In genomic region chrIV:13080185-13080584, ce11 we compare ENCODE assay signal across 4 worm cellular contexts.
A peak's percentile ranks its signal among the peaks of the same experiment; 100 is the strongest.
TF ChIP-seq lines count a peak whose summit lies in the region.

No protein-coding gene starts in this region.

TF ChIP-seq in whole organism, L1 larva, 84 proteins besides CTCF, POLR2A, EP300 and RAD21 (continues in another document):
- TF ChIP-seq efl-1 (optimal IDR thresholded peaks at IDR 0.05; lab: Kevin White, UChicago) (no peak), efl-1 (GFP tag; optimal IDR thresholded peaks at IDR 0.05 in 1 of 2; lab: Kevin White, UChicago) (peak in 1 of 2 experiments; percentile 40), nhr-90 (tag; optimal IDR thresholded peaks at IDR 0.05; lab: Kevin White, UChicago; ENCODE audit: poor library complexity) (peak; percentile 41), skn-1 (tag; optimal IDR thresholded peaks at IDR 0.05; lab: Kevin White, UChicago) (peak; percentile 28), nhr-85 (tag; lab: Kevin White, UChicago) (peak; percentile 95), pag-3 (tag; optimal IDR thresholded peaks at IDR 0.05; lab: Kevin White, UChicago; ENCODE audit: borderline replicate concordance, insufficient read depth) (no peak), fos-1 (tag; optimal IDR thresholded peaks at IDR 0.05; lab: Kevin White, UChicago) (no peak), grh-1 (GFP tag; IDR thresholded peaks at IDR 0.05; lab: Robert Waterston, UW) (0 out of 2 replicates have a peak, but pooled peaks have one; percentile 7), nhr-20 (tag; optimal IDR thresholded peaks at IDR 0.05; lab: Kevin White, UChicago) (peak; percentile 47), lin-35 (GFP tag; optimal IDR thresholded peaks at IDR 0.05; lab: Kevin White, UChicago) (peak in 1 of 2 experiments; percentile 44), jun-1 (tag; optimal IDR thresholded peaks at IDR 0.05; lab: Kevin White, UChicago) (no peak), lin-14 (GFP tag; optimal IDR thresholded peaks at IDR 0.05; lab: Kevin White, UChicago) (peak; percentile 71), mef-2 (tag; optimal IDR thresholded peaks at IDR 0.05; lab: Kevin White, UChicago) (no peak), ztf-11 (tag; optimal IDR thresholded peaks at IDR 0.05; lab: Kevin White, UChicago) (no peak), elt-3 (tag; optimal IDR thresholded peaks at IDR 0.05; lab: Kevin White, UChicago) (peak in 2 of 6 experiments; percentile 79 to 84), nhr-19 (GFP tag; conservative IDR thresholded peaks at IDR 0.05; lab: Robert Waterston, UW) (peak; percentile 40; the same call in 1 of the 2 replicates), tbx-2 (tag; optimal IDR thresholded peaks at IDR 0.05; lab: Kevin White, UChicago) (peak; percentile 6), ceh-90 (tag; optimal IDR thresholded peaks at IDR 0.05; lab: Kevin White, UChicago) (no peak), alr-1 (tag; optimal IDR thresholded peaks at IDR 0.05; lab: Kevin White, UChicago; ENCODE audit: borderline replicate concordance) (no peak), snu-23 (GFP tag; optimal IDR thresholded peaks at IDR 0.05; lab: Kevin White, UChicago) (peak; percentile 48), blmp-1 (tag; optimal IDR thresholded peaks at IDR 0.05; lab: Kevin White, UChicago) (peak; percentile 39), unc-30 (tag; optimal IDR thresholded peaks at IDR 0.05; lab: Kevin White, UChicago) (no peak)

TF ChIP-seq in whole organism, L2 larva, 48 proteins besides CTCF, POLR2A, EP300 and RAD21:
- no peak for TF ChIP-seq elt-1 (tag; optimal IDR thresholded peaks at IDR 0.05; lab: Kevin White, UChicago)
- no peak for TF ChIP-seq ZK546.5 (tag; optimal IDR thresholded peaks at IDR 0.05; lab: Kevin White, UChicago)
- no peak for TF ChIP-seq lsy-2 (tag; optimal IDR thresholded peaks at IDR 0.05; lab: Kevin White, UChicago)
- no peak for TF ChIP-seq ztf-4 (tag; optimal IDR thresholded peaks at IDR 0.05; lab: Kevin White, UChicago)
- no peak for TF ChIP-seq mbf-1 (tag; optimal IDR thresholded peaks at IDR 0.05; lab: Kevin White, UChicago)
- no peak for TF ChIP-seq unc-55 (GFP tag; optimal IDR thresholded peaks at IDR 0.05; lab: Kevin White, UChicago)
- TF ChIP-seq nhr-11 (tag; optimal IDR thresholded peaks at IDR 0.05; lab: Kevin White, UChicago), result peak; percentile 35
- TF ChIP-seq nhr-21 (tag; optimal IDR thresholded peaks at IDR 0.05; lab: Kevin White, UChicago), result peak; percentile 55
- TF ChIP-seq aly-2 (tag; optimal IDR thresholded peaks at IDR 0.05; lab: Kevin White, UChicago), result no peak
- TF ChIP-seq nhr-10 (tag; optimal IDR thresholded peaks at IDR 0.05; lab: Kevin White, UChicago), result no peak
- peak; percentile 98 for TF ChIP-seq nhr-129 (tag; optimal IDR thresholded peaks at IDR 0.05; lab: Kevin White, UChicago)
- no peak for TF ChIP-seq zag-1 (tag; optimal IDR thresholded peaks at IDR 0.05; lab: Kevin White, UChicago)
- TF ChIP-seq sma-3 (GFP tag; optimal IDR thresholded peaks at IDR 0.05; lab: Kevin White, UChicago), result peak; percentile 36
- peak; percentile 66 for TF ChIP-seq nhr-25 (tag; optimal IDR thresholded peaks at IDR 0.05; lab: Kevin White, UChicago)
- no peak for TF ChIP-seq lin-11 (tag; optimal IDR thresholded peaks at IDR 0.05; lab: Kevin White, UChicago)
TF ChIP-seq in whole organism, L2 larva: peak in this region for 5.

TF ChIP-seq in whole organism, L3 larva, 47 proteins besides CTCF, POLR2A, EP300 and RAD21:
- TF ChIP-seq elt-1 (tag; optimal IDR thresholded peaks at IDR 0.05; lab: Kevin White, UChicago), result no peak
- peak; percentile 63 for TF ChIP-seq nhr-23 (tag; optimal IDR thresholded peaks at IDR 0.05; lab: Kevin White, UChicago)
- TF ChIP-seq nhr-43 (tag; optimal IDR thresholded peaks at IDR 0.05; lab: Kevin White, UChicago; ENCODE audit: poor library complexity, severe bottlenecking), result peak; percentile 57
- peak; percentile 24 for TF ChIP-seq ama-1 (optimal IDR thresholded peaks at IDR 0.05; lab: Kevin White, UChicago)
- no peak for TF ChIP-seq fos-1 (tag; optimal IDR thresholded peaks at IDR 0.05; lab: Kevin White, UChicago)
- TF ChIP-seq ceh-82 (tag; optimal IDR thresholded peaks at IDR 0.05; lab: Kevin White, UChicago), result no peak
- no peak for TF ChIP-seq unc-39 (tag; optimal IDR thresholded peaks at IDR 0.05; lab: Kevin White, UChicago)
- peak; percentile 18 for TF ChIP-seq nfya-1 (tag; optimal IDR thresholded peaks at IDR 0.05; lab: Kevin White, UChicago; ENCODE audit: insufficient read depth)
- peak; percentile 34 for TF ChIP-seq nhr-11 (tag; optimal IDR thresholded peaks at IDR 0.05; lab: Kevin White, UChicago)
- TF ChIP-seq fkh-2 (tag; optimal IDR thresholded peaks at IDR 0.05; lab: Kevin White, UChicago), result no peak
- no peak for TF ChIP-seq zag-1 (tag; optimal IDR thresholded peaks at IDR 0.05; lab: Kevin White, UChicago)
- TF ChIP-seq elt-3 (tag; optimal IDR thresholded peaks at IDR 0.05; lab: Kevin White, UChicago), result peak in 1 of 3 experiments; percentile 12
- TF ChIP-seq nhr-25 (tag; optimal IDR thresholded peaks at IDR 0.05; lab: Kevin White, UChicago), result peak; percentile 30
- no peak for TF ChIP-seq hmg-11 (tag; optimal IDR thresholded peaks at IDR 0.05; lab: Kevin White, UChicago)
TF ChIP-seq in whole organism, L3 larva: peak in this region for 7.

TF ChIP-seq in whole organism, L4 larva, 104 proteins besides CTCF, POLR2A, EP300 and RAD21:
- TF ChIP-seq saeg-2 (GFP tag; IDR thresholded peaks at IDR 0.05; lab: Robert Waterston, UW) (no peak), spr-3 (GFP tag; optimal IDR thresholded peaks at IDR 0.05; lab: Kevin White, UChicago) (no peak), daf-12 (tag; optimal IDR thresholded peaks at IDR 0.05; lab: Kevin White, UChicago) (no peak), lsy-2 (tag; optimal IDR thresholded peaks at IDR 0.05; lab: Kevin White, UChicago) (no peak), zip-2 (tag; optimal IDR thresholded peaks at IDR 0.05; lab: Kevin White, UChicago) (no peak), nhr-28 (tag; optimal IDR thresholded peaks at IDR 0.05; lab: Kevin White, UChicago) (peak; percentile 92), zfp-2 (tag; optimal IDR thresholded peaks at IDR 0.05; lab: Kevin White, UChicago) (no peak), hlh-11 (tag; optimal IDR thresholded peaks at IDR 0.05; lab: Kevin White, UChicago) (peak; percentile 20), nhr-11 (tag; optimal IDR thresholded peaks at IDR 0.05; lab: Kevin White, UChicago) (peak; percentile 89), lin-38 (GFP tag; IDR thresholded peaks at IDR 0.05; lab: Robert Waterston, UW) (no peak), tag-97 (GFP tag; IDR thresholded peaks at IDR 0.05; lab: Robert Waterston, UW) (no peak), nhr-77 (tag; optimal IDR thresholded peaks at IDR 0.05; lab: Kevin White, UChicago) (no peak), snpc-4 (tag; optimal IDR thresholded peaks at IDR 0.05; lab: Kevin White, UChicago) (no peak), attf-4 (tag; optimal IDR thresholded peaks at IDR 0.05; lab: Kevin White, UChicago) (no peak), madf-9 (GFP tag; conservative IDR thresholded peaks at IDR 0.05; lab: Robert Waterston, UW) (no peak), R02D3.7 (tag; optimal IDR thresholded peaks at IDR 0.05; lab: Kevin White, UChicago) (no peak), ztf-11 (tag; optimal IDR thresholded peaks at IDR 0.05; lab: Kevin White, UChicago) (no peak), zfp-3 (GFP tag; conservative IDR thresholded peaks at IDR 0.05; lab: Robert Waterston, UW) (no peak), vab-7 (GFP tag; IDR thresholded peaks at IDR 0.05; lab: Robert Waterston, UW) (no peak), lin-15B (tag; optimal IDR thresholded peaks at IDR 0.05; lab: Kevin White, UChicago) (no peak), Y75B8A.6 (GFP tag; IDR thresholded peaks at IDR 0.05; lab: Robert Waterston, UW) (no peak), mdl-1 (tag; optimal IDR thresholded peaks at IDR 0.05; lab: Kevin White, UChicago) (peak in 1 of 2 experiments; percentile 5), ceh-20 (GFP tag; IDR thresholded peaks at IDR 0.05; lab: Robert Waterston, UW) (no peak), hmg-1.1 (GFP tag; IDR thresholded peaks at IDR 0.05; lab: Robert Waterston, UW) (no peak), arid-1 (GFP tag; conservative IDR thresholded peaks at IDR 0.05; lab: Robert Waterston, UW) (no peak), lir-3 (tag; optimal IDR thresholded peaks at IDR 0.05; lab: Kevin White, UChicago) (no peak), madf-5 (GFP tag; IDR thresholded peaks at IDR 0.05; lab: Robert Waterston, UW) (no peak), aha-1 (tag; lab: Kevin White, UChicago) (no peak), lin-13 (GFP tag; optimal IDR thresholded peaks at IDR 0.05; lab: Kevin White, UChicago) (no peak)

Comparison
In these comparisons a context has a peak if more than half of its experiments do, and no peak if none do; other contexts are left out.
1. Of the 29 proteins assayed by ChIP-seq in both whole organism, L4 larva and whole organism, L1 larva: peak only in whole organism, L4 larva: nhr-28; only in whole organism, L1 larva: skn-1; in both: nhr-11; in neither: 25; mixed calls (peak in some experiments, not most) for 1.